Fruit fly (Drosophila melanogaster): ENCODE results near the gene CG46281.

Gene CG46281

dm6 chr3R:13057121-13057805 is 27.2 kb upstream of the CG46281 start, which contains the start of gene sim:
Gene sim, plus strand, starts transcription at chr3R:13057755.
- TF ChIP-seq CG9797 (GFP tag; optimal IDR thresholded peaks at IDR 0.05) (no peak), Atf-2 (GFP tag; optimal IDR thresholded peaks at IDR 0.05) (no peak), CG2199 (GFP tag; IDR thresholded peaks at IDR 0.05) (0 out of 3 replicates have a peak, but pooled peaks have one; percentile 53), CG12155 (GFP tag; optimal IDR thresholded peaks at IDR 0.05) (no peak), CG33557 (GFP tag; optimal IDR thresholded peaks at IDR 0.05) (no peak), cg (GFP tag; optimal IDR thresholded peaks at IDR 0.05) (peak; percentile 91), CG30020 (tag; optimal IDR thresholded peaks at IDR 0.05) (no peak), CHES-1-like (GFP tag; optimal IDR thresholded peaks at IDR 0.05) (no peak), CG15479 (GFP tag; optimal IDR thresholded peaks at IDR 0.05) (no peak), insv (GFP tag; optimal IDR thresholded peaks at IDR 0.05) (no peak), NC2β (GFP tag; optimal IDR thresholded peaks at IDR 0.05) (no peak), seq (GFP tag; IDR thresholded peaks at IDR 0.05) (peak; percentile 52; the same call in 1 of the 2 replicates), ham (GFP tag; IDR thresholded peaks at IDR 0.05) (no peak), dimm (GFP tag; IDR thresholded peaks at IDR 0.05) (no peak), HLH3B (GFP tag; IDR thresholded peaks at IDR 0.05) (no peak), Atf3 (GFP tag; optimal IDR thresholded peaks at IDR 0.05) (no peak), Abd-B (GFP tag; optimal IDR thresholded peaks at IDR 0.05) (no peak), ac (GFP tag; optimal IDR thresholded peaks at IDR 0.05) (no peak), CG12219 (GFP tag; optimal IDR thresholded peaks at IDR 0.05) (no peak), rib (GFP tag; IDR thresholded peaks at IDR 0.05) (0 out of 2 replicates have a peak, but pooled peaks have one; percentile 29), Bgb (GFP tag; IDR thresholded peaks at IDR 0.05; ENCODE audit: partially characterized antibody) (peak; percentile 17; the same call in 1 of the 2 replicates), CG6272 (GFP tag; IDR thresholded peaks at IDR 0.05) (0 out of 2 replicates have a peak, but pooled peaks have one; percentile 21), mld (GFP tag; IDR thresholded peaks at IDR 0.05; ENCODE audit: partially characterized antibody) (no peak), Nf-YA (GFP tag; IDR thresholded peaks at IDR 0.05) (0 out of 2 replicates have a peak, but pooled peaks have one; percentile 28), sim (GFP tag; IDR thresholded peaks at IDR 0.05) (peak; percentile 59; the same call in 1 of the 2 replicates), Hr3 (GFP tag; optimal IDR thresholded peaks at IDR 0.05) (no peak), Nf-YB (GFP tag; optimal IDR thresholded peaks at IDR 0.05) (peak; percentile 94), pho (GFP tag; optimal IDR thresholded peaks at IDR 0.05) (no peak), CG5180 (GFP tag; optimal IDR thresholded peaks at IDR 0.05) (no peak), gsb (GFP tag; IDR thresholded peaks at IDR 0.05) (peak; percentile 32; the same call in 1 of the 2 replicates), kni (GFP tag; optimal IDR thresholded peaks at IDR 0.05) (peak; percentile 16), CG6683 (GFP tag; optimal IDR thresholded peaks at IDR 0.05) (no peak), Trl (optimal IDR thresholded peaks at IDR 0.05) (no peak), Trl (GFP tag; optimal IDR thresholded peaks at IDR 0.05) (no peak), nmo (GFP tag; optimal IDR thresholded peaks at IDR 0.05) (no peak), Nf-YC (tag; optimal IDR thresholded peaks at IDR 0.05) (peak; percentile 95), Dll (GFP tag; IDR thresholded peaks at IDR 0.05; ENCODE audit: partially characterized antibody) (0 out of 4 replicates have a peak, but pooled peaks have one; percentile 21), Med (GFP tag) (peak; percentile 27), mam (GFP tag; optimal IDR thresholded peaks at IDR 0.05) (no peak), crol (GFP tag; IDR thresholded peaks at IDR 0.05) (peak; percentile 73), Opbp (GFP tag; IDR thresholded peaks at IDR 0.05; ENCODE audit: partially characterized antibody) (0 out of 3 replicates have a peak, but pooled peaks have one; percentile 31), CG1233 (GFP tag; optimal IDR thresholded peaks at IDR 0.05) (no peak), sna (GFP tag; IDR thresholded peaks at IDR 0.05; ENCODE audit: partially characterized antibody) (peak; percentile 32; the same call in 1 of the 2 replicates), CG18011 (GFP tag; optimal IDR thresholded peaks at IDR 0.05) (no peak), sob (GFP tag; IDR thresholded peaks at IDR 0.05) (no peak), CG9932 (GFP tag; IDR thresholded peaks at IDR 0.05) (0 out of 2 replicates have a peak, but pooled peaks have one; percentile 21), unc-4 (GFP tag; IDR thresholded peaks at IDR 0.05; ENCODE audit: partially characterized antibody) (no peak), ci (GFP tag; IDR thresholded peaks at IDR 0.05) (0 out of 3 replicates have a peak, but pooled peaks have one; percentile 10), CG1647 (GFP tag; optimal IDR thresholded peaks at IDR 0.05) (no peak)

Data from whole organism, embryonic.